Worm (Caenorhabditis elegans) whole organism, L3 larva: ENCODE measurements around the gene T21C9.11.

Experiments
- ama-1 ChIP-seq: fragments of 150-350 bp; optimal IDR thresholded peaks from 2 replicates; lab custom pipeline; 2018
- egl-27 ChIP-seq: sonication (generic microtip); optimal IDR thresholded peaks from 4 replicates; lab custom pipeline; 2017; ENCODE audit warnings: missing biosample characterization, missing genetic modification reagents, missing genetic modification characterization
- elt-1 ChIP-seq: fragments of 150-350 bp; optimal IDR thresholded peaks from 2 replicates; lab custom pipeline; 2014; ENCODE audit warnings: missing biosample characterization, missing genetic modification characterization
- fos-1 ChIP-seq: fragments of 150-350 bp; optimal IDR thresholded peaks from 2 replicates; lab custom pipeline; 2014; ENCODE audit warnings: missing biosample characterization, missing genetic modification characterization
- lin-15B ChIP-seq: fragments of 150-350 bp; optimal IDR thresholded peaks from 2 replicates; lab custom pipeline; 2014; ENCODE audit warnings: missing biosample characterization, missing genetic modification characterization
- nfya-1 ChIP-seq: sonication (generic microtip); optimal IDR thresholded peaks from 2 replicates; lab custom pipeline; 2017; ENCODE audit warnings: missing genetic modification characterization, mild to moderate bottlenecking, missing compliant biosample characterization, antibody characterized with exemption, moderate library complexity; ENCODE audit not compliant: insufficient read depth
- nhr-12 ChIP-seq: fragments of 150-350 bp; optimal IDR thresholded peaks from 2 replicates; lab custom pipeline; 2014; ENCODE audit warnings: missing biosample characterization, missing genetic modification characterization
- nhr-237 ChIP-seq: fragments of 150-350 bp; optimal IDR thresholded peaks from 2 replicates; lab custom pipeline; 2014; ENCODE audit warnings: missing biosample characterization, missing genetic modification characterization
- snpc-4 ChIP-seq: fragments of 150-350 bp; optimal IDR thresholded peaks from 2 replicates; lab custom pipeline; 2014; ENCODE audit warnings: missing biosample characterization, missing genetic modification characterization
- tbx-2 ChIP-seq: sonication (generic microtip); optimal IDR thresholded peaks from 2 replicates; lab custom pipeline; 2016; ENCODE audit warnings: mild to moderate bottlenecking, missing genetic modification characterization, missing compliant biosample characterization
- ztf-11 ChIP-seq: fragments of 150-350 bp; optimal IDR thresholded peaks from 2 replicates; lab custom pipeline; 2014; ENCODE audit warnings: missing biosample characterization, missing genetic modification characterization
- ztf-4 ChIP-seq: fragments of 150-350 bp; optimal IDR thresholded peaks from 2 replicates; lab custom pipeline; 2014; ENCODE audit warnings: missing biosample characterization, missing genetic modification characterization

ce11 chrV:10557676-10558075 lies 37.0 kb downstream of the T21C9.11 start, which contains the start of gene best-14:
- TF ChIP-seq elt-1 (tag; lab: Kevin White, UChicago) (no peak), nhr-12 (tag; lab: Kevin White, UChicago) (no peak), ztf-11 (tag; lab: Kevin White, UChicago) (no peak), lin-15B (tag; lab: Kevin White, UChicago) (no peak), snpc-4 (no peak), egl-27 (no peak), nfya-1 (tag; lab: Kevin White, UChicago) (no peak), nhr-237 (no peak), fos-1 (no peak), tbx-2 (tag; lab: Kevin White, UChicago) (no peak), ztf-4 (no peak), ama-1 (lab: Kevin White, UChicago) (no peak)
